Worm (Caenorhabditis elegans): ENCODE data around the gene rpac-40.
"Not testable (repeated sequence)": the region's sequence is repeated elsewhere in the genome, so short reads cannot be mapped to it uniquely, and the experiment has no call there.

DNA sequence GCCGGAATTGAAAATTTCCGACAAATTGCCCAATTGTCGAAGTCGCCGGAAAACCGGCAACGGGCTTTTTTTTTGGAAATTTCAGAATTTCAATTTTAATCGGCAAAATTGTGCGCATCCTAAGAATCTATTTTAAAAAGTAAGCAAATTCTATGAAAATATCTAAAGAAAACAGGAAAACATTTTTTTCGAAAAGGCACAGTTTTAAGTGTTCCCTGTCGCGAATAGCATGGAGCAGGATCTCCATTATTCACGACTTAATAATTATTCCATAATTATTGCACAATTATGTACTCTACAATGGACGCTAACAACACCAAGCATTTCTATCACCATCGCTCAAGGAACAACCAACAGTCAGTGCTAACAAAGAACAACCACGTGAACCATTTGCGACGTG is 16.6 kb downstream of the rpac-40 start, which contains the start of gene H43I07.4:
- not testable (repeated sequence) for TF ChIP-seq tbx-37 (GFP tag; conservative IDR thresholded peaks at IDR 0.05); ama-1 (optimal IDR thresholded peaks at IDR 0.05); F13C5.2 (tag; optimal IDR thresholded peaks at IDR 0.05); aly-1 (tag; optimal IDR thresholded peaks at IDR 0.05); hmbx-1 (tag; optimal IDR thresholded peaks at IDR 0.05); B0310.2 (tag; optimal IDR thresholded peaks at IDR 0.05); pes-1 (GFP tag; IDR thresholded peaks at IDR 0.05)

Data from whole organism, early embryonic.